Worm (Caenorhabditis elegans) whole organism, L3 larva: Measurements from ENCODE around the gene Y37D8A.5.

Experiments used
- R02D3.7 ChIP-seq: fragments of 150-350 bp; optimal IDR thresholded peaks from 2 replicates; lab custom pipeline; 2014; ENCODE audit warnings: missing biosample characterization, missing genetic modification characterization
- ZK546.5 ChIP-seq: sonication (generic microtip); optimal IDR thresholded peaks from 2 replicates; lab custom pipeline; 2017; ENCODE audit warnings: missing biosample characterization, missing genetic modification characterization
- ama-1 ChIP-seq: fragments of 150-350 bp; optimal IDR thresholded peaks from 2 replicates; lab custom pipeline; 2018
- egl-27 ChIP-seq: sonication (generic microtip); optimal IDR thresholded peaks from 4 replicates; lab custom pipeline; 2017; ENCODE audit warnings: missing biosample characterization, missing genetic modification reagents, missing genetic modification characterization
- egl-5 ChIP-seq: fragments of 150-350 bp; optimal IDR thresholded peaks from 2 replicates; lab custom pipeline; 2017; ENCODE audit warnings: missing biosample characterization, missing genetic modification reagents, missing genetic modification characterization, inconsistent platforms
- elt-1 ChIP-seq: fragments of 150-350 bp; optimal IDR thresholded peaks from 2 replicates; lab custom pipeline; 2014; ENCODE audit warnings: missing biosample characterization, missing genetic modification characterization
- elt-2 ChIP-seq: sonication (generic microtip); optimal IDR thresholded peaks from 2 replicates; lab custom pipeline; 2016; ENCODE audit warnings: missing genetic modification reagents, mild to moderate bottlenecking, missing genetic modification characterization, missing compliant biosample characterization
- hmg-11 ChIP-seq: sonication (generic microtip); optimal IDR thresholded peaks from 2 replicates; lab custom pipeline; 2016; ENCODE audit warnings: missing genetic modification characterization, missing compliant biosample characterization
- jun-1 ChIP-seq: fragments of 150-350 bp; optimal IDR thresholded peaks from 2 replicates; lab custom pipeline; 2014; ENCODE audit warnings: missing biosample characterization, missing genetic modification reagents, missing genetic modification characterization
- lin-15B ChIP-seq: fragments of 150-350 bp; optimal IDR thresholded peaks from 2 replicates; lab custom pipeline; 2014; ENCODE audit warnings: missing biosample characterization, missing genetic modification characterization
- lsy-12 ChIP-seq: sonication (generic microtip); optimal IDR thresholded peaks from 2 replicates; lab custom pipeline; 2016; ENCODE audit warnings: mild to moderate bottlenecking, missing genetic modification characterization, missing compliant biosample characterization
- mml-1 ChIP-seq: fragments of 150-350 bp; sonication (generic microtip); optimal IDR thresholded peaks from 3 replicates; lab custom pipeline; 2014; ENCODE audit warnings: missing biosample characterization, missing genetic modification characterization
- nfya-1 ChIP-seq: sonication (generic microtip); optimal IDR thresholded peaks from 2 replicates; lab custom pipeline; 2017; ENCODE audit warnings: missing genetic modification characterization, mild to moderate bottlenecking, missing compliant biosample characterization, antibody characterized with exemption, moderate library complexity; ENCODE audit not compliant: insufficient read depth
- nhr-11 ChIP-seq: fragments of 150-350 bp; optimal IDR thresholded peaks from 2 replicates; lab custom pipeline; 2014; ENCODE audit warnings: missing biosample characterization, missing genetic modification characterization
- nhr-23 ChIP-seq: fragments of 150-350 bp; optimal IDR thresholded peaks from 2 replicates; lab custom pipeline; 2014; ENCODE audit warnings: missing biosample characterization, missing genetic modification reagents, missing genetic modification characterization
- nhr-237 ChIP-seq: fragments of 150-350 bp; optimal IDR thresholded peaks from 2 replicates; lab custom pipeline; 2014; ENCODE audit warnings: missing biosample characterization, missing genetic modification characterization
- nhr-25 ChIP-seq: sonication (generic microtip); optimal IDR thresholded peaks from 2 replicates; lab custom pipeline; 2017; ENCODE audit warnings: missing biosample characterization, missing genetic modification characterization
- nhr-28 ChIP-seq: fragments of 150-350 bp; optimal IDR thresholded peaks from 2 replicates; lab custom pipeline; 2014; ENCODE audit warnings: missing biosample characterization, missing genetic modification characterization
- nhr-43 ChIP-seq: sonication (generic microtip); optimal IDR thresholded peaks from 2 replicates; lab custom pipeline; 2016; ENCODE audit warnings: mild to moderate bottlenecking, missing genetic modification characterization, missing compliant biosample characterization; ENCODE audit not compliant: poor library complexity, severe bottlenecking
- nhr-67 ChIP-seq: fragments of 150-350 bp; optimal IDR thresholded peaks from 2 replicates; lab custom pipeline; 2014; ENCODE audit warnings: missing biosample characterization, missing genetic modification characterization
- nhr-77 ChIP-seq: fragments of 150-350 bp; optimal IDR thresholded peaks from 2 replicates; lab custom pipeline; 2014; ENCODE audit warnings: missing biosample characterization, missing genetic modification characterization
- pha-4 ChIP-seq: fragments of 150-350 bp; optimal IDR thresholded peaks from 2 replicates; lab custom pipeline; 2014; ENCODE audit warnings: missing biosample characterization, missing genetic modification reagents, missing genetic modification characterization
- pqm-1 ChIP-seq: fragments of 150-350 bp; optimal IDR thresholded peaks from 2 replicates; lab custom pipeline; 2017; ENCODE audit warnings: missing biosample characterization, missing genetic modification characterization, inconsistent platforms
- skn-1 ChIP-seq: fragments of 150-350 bp; optimal IDR thresholded peaks from 2 replicates; lab custom pipeline; 2014; ENCODE audit warnings: missing biosample characterization, missing genetic modification characterization
- unc-39 ChIP-seq: sonication (generic microtip); optimal IDR thresholded peaks from 4 replicates; lab custom pipeline; 2017; ENCODE audit warnings: missing biosample characterization, missing genetic modification characterization
- ztf-11 ChIP-seq: fragments of 150-350 bp; optimal IDR thresholded peaks from 2 replicates; lab custom pipeline; 2014; ENCODE audit warnings: missing biosample characterization, missing genetic modification characterization

Y37D8A.5 gene

DNA sequence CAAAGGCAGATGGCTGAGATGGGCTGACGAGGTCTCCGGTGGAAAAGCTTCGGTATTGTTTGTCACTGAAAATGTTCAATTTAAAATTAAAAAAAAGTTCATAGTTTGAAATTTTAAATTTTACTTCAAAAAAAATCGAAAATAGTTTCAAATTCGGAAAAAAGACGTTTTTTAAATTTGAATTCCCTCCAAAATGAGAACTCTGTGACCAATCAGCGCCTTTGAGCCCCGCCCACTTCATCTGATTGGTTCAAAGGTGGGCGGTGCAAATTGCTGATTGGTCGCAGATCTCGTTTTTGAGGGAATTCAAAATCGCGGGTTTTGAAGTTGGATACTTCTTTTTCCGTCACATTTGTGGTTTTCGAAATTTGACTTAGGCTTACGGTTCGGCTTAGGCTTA, 17.0 kb downstream of the Y37D8A.5 start:
- TF ChIP-seq pqm-1 (tag; lab: Kevin White, UChicago) (no peak), nfya-1 (tag; lab: Kevin White, UChicago) (peak; percentile 94), nhr-43 (tag; lab: Kevin White, UChicago) (no peak), mml-1 (no peak), nhr-77 (no peak), nhr-67 (tag; lab: Kevin White, UChicago) (no peak), hmg-11 (tag; lab: Kevin White, UChicago) (no peak), lsy-12 (no peak), nhr-237 (tag; lab: Kevin White, UChicago) (no peak), lin-15B (peak; percentile 5), nhr-23 (tag; lab: Kevin White, UChicago) (no peak), skn-1 (tag; lab: Kevin White, UChicago) (no peak), nhr-25 (tag; lab: Kevin White, UChicago) (no peak)

DNA sequence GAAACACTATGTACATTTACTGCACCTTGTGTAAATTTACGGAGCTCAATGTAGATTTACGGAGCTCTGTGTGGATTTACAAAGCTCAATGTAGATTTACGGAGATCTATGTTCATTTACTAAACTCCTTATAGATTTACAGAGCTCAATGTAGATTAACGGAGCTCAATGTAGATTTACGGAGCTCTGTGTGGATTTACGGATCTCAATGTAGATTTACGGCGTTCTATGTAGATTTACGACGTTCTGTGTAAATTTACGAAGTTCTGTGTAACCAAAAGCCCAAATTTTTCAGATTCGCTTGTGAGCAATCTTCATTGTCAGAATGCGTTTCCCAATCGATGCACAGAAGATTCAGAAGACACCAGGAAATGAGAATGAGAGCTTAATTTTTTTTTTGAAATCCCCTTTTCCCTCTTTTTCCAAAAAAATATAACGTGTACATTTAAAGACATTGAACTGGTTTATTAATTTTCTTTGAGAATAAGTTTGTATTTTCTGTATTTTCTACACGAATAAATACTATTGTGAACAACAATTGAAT, 18.5 kb downstream of the Y37D8A.5 start:
- TF ChIP-seq nhr-67 (tag; lab: Kevin White, UChicago) (no peak), ama-1 (lab: Kevin White, UChicago) (peak; percentile 63), R02D3.7 (tag; lab: Kevin White, UChicago) (peak; percentile 55)

DNA sequence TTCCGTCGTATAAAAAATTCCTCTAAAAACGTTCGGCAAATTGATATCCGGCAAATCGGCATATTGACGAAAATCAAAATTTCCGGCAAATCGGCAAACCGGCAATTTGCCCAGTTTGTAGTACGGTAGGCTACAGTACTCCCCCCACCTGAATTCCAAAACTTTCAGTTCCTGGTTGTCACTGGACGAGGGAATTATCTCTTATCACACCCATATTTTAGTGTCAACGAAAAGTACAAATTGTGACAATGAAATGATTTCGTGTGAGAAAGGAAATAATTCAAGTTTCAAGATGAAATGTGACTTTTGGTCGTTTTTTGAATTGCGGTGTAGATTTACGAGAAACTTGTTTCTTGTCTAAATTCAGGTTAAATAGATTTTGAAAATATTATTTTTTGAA, 22.2 kb downstream of the Y37D8A.5 start:
- TF ChIP-seq elt-2 (peak; percentile 53), ZK546.5 (tag; lab: Kevin White, UChicago) (no peak)

DNA sequence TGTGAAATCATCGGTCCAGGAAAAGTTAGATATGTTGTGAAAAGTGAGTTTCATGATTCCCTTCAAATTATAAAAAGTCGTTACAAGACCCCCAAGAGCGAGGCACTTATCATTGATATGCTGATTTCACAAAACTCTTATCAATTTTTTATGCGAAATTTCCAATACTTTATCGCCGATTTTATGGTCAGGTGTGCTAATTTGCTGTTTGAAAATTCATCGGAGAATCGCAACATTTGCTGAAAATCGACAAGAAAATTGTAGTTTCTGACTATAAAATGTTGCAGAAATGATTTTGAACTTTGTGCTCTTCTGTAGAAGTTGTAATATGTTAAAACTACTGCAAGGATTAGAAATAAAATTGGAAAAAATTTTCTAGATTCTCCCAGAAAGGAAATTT, 23.6 kb downstream of the Y37D8A.5 start:
- TF ChIP-seq lin-15B (no peak), nhr-11 (no peak), unc-39 (tag; lab: Kevin White, UChicago) (no peak), nhr-28 (tag; lab: Kevin White, UChicago) (no peak), elt-2 (peak; percentile 64)

DNA sequence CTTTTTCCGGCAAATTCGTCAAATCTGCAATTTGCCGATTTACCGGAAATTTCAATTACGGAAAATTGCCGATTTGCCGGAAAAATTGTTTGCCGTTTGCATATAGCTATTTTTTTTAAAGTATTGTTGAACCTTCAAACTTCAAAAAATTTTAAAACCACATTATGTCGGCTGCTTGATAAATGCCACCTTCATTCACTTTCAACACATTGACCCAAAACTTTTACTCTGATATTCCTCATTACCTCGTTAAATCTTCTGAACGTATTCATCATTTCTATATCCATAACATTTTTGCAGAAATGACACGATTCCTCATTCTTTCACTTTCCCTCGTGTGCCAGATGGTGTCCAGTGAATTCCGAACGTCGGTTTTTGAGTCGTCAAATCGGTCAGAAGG, 26.2 kb downstream of the Y37D8A.5 start, which contains the start of gene Y37D8A.3:
Gene Y37D8A.3, plus strand, starts transcription at position 301 of the 400 bp plus-strand sequence.
- TF ChIP-seq nhr-67 (tag; lab: Kevin White, UChicago) (no peak), egl-27 (no peak), hmg-11 (tag; lab: Kevin White, UChicago) (no peak), unc-39 (tag; lab: Kevin White, UChicago) (no peak), ztf-11 (tag; lab: Kevin White, UChicago) (no peak), egl-5 (tag; lab: Kevin White, UChicago) (no peak), ZK546.5 (tag; lab: Kevin White, UChicago) (no peak), ama-1 (lab: Kevin White, UChicago) (no peak), jun-1 (tag; lab: Kevin White, UChicago) (no peak), pqm-1 (tag; lab: Kevin White, UChicago) (no peak), mml-1 (no peak), elt-1 (tag; lab: Kevin White, UChicago) (no peak), pha-4 (no peak), R02D3.7 (tag; lab: Kevin White, UChicago) (no peak)

DNA sequence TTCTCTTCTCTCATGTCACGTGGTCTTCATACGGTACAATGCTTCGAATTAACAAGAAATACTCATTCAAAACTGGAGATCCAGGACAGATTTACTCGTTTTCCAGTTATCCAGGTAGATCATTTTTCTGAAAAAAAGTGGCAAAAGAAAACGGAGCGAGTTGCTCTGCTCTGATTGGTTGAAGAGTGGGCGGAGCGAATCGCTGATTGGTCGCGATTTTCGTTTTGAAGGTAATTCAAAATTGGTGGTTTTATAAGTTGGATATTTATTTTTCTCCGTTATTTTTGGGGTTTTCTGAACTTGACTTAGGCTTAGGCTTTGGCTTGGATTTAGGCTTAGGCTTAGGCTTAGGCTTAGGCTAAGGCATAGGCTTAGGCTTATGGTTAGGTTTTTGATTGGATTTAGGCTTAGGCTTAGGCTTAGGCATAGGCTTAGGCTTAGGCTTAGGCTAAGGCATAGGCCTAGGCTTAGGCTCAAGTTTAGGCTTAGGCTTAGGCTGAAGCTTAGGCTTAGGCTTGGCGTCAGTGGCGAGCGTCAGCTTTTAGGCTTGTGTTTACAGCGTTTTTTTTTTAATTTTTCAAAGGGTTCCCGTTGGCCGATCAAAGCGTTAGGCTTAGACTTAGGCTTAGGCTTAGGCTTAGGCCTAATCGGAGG, 32.6 kb downstream of the Y37D8A.5 start:
- TF ChIP-seq R02D3.7 (tag; lab: Kevin White, UChicago) (no peak), nfya-1 (tag; lab: Kevin White, UChicago) (peak; percentile 71)

DNA sequence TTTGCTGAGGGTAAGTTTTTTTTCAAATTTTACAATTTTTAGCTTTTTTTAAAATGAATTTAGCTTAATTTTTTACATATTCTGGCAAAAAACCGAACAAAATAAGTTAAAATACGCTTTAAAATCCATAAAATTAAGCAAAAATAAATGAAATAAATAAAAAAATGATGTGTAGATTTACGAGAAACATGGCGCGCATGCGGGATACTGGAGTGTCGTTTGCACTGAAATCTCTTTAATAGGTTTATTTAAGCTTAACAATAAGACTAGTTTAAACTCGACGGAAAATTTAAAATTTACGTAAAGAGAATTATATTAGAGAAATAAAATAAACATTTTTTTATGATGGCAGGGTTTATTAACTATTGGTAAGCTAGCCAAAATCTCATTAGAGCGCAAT, 34.0 kb downstream of the Y37D8A.5 start:
- TF ChIP-seq R02D3.7 (tag; lab: Kevin White, UChicago), result peak; percentile 46
- no peak for TF ChIP-seq elt-2
- peak; percentile 31 for TF ChIP-seq pha-4
- TF ChIP-seq lin-15B, result peak; percentile 39
- peak; percentile 33 for TF ChIP-seq nfya-1 (tag; lab: Kevin White, UChicago)
